Worm (Caenorhabditis elegans): ENCODE results near the gene slc-28.2.
A peak's percentile ranks its signal among the peaks of the same experiment; 100 is the strongest.

Gene slc-28.2

ce11 chrV:3428697-3429096 is 31.3 kb upstream of the slc-28.2 start, which contains the start of gene srab-20:
Gene srab-20, plus strand, starts transcription at chrV:3428997.
- TF ChIP-seq mxl-1 (tag; optimal IDR thresholded peaks at IDR 0.05) (no peak), madf-3 (GFP tag; IDR thresholded peaks at IDR 0.05) (no peak), hmg-1.2 (GFP tag; IDR thresholded peaks at IDR 0.05) (no peak), him-1 (tag; optimal IDR thresholded peaks at IDR 0.05) (no peak), B0336.3 (GFP tag; IDR thresholded peaks at IDR 0.05) (no peak), attf-3 (GFP tag; conservative IDR thresholded peaks at IDR 0.05) (no peak), F57A8.1 (GFP tag; optimal IDR thresholded peaks at IDR 0.05) (no peak), nhr-27 (tag; optimal IDR thresholded peaks at IDR 0.05) (no peak), rpc-1 (optimal IDR thresholded peaks at IDR 0.05) (no peak), rpc-1 (tag; optimal IDR thresholded peaks at IDR 0.05) (no peak), ztf-22 (GFP tag; optimal IDR thresholded peaks at IDR 0.05) (no peak), ztf-26 (tag; optimal IDR thresholded peaks at IDR 0.05) (no peak), K12H6.12 (tag; optimal IDR thresholded peaks at IDR 0.05) (no peak), F23B12.7 (tag; optimal IDR thresholded peaks at IDR 0.05; ENCODE audit: insufficient read depth) (no peak), Y95B8A.8 (GFP tag; IDR thresholded peaks at IDR 0.05) (no peak)

ce11 chrV:3431535-3431990 is 28.5 kb upstream of the slc-28.2 start, which contains the start of the genes T20D4.19 and srj-9:
Gene T20D4.19, minus strand, starts transcription at chrV:3431635.
Gene srj-9, plus strand, starts transcription at chrV:3431940.
- no peak for TF ChIP-seq T07F8.4 (tag; optimal IDR thresholded peaks at IDR 0.05)
- no peak for TF ChIP-seq snpc-4 (GFP tag; optimal IDR thresholded peaks at IDR 0.05)
- no peak for TF ChIP-seq snpc-4 (tag; optimal IDR thresholded peaks at IDR 0.05)
- TF ChIP-seq madf-3 (GFP tag; IDR thresholded peaks at IDR 0.05), result 0 out of 2 replicates have a peak, but pooled peaks have one; percentile 51
- no peak for TF ChIP-seq sdz-38 (tag; optimal IDR thresholded peaks at IDR 0.05)
- no peak for TF ChIP-seq hsf-1 (GFP tag; IDR thresholded peaks at IDR 0.05)
- no peak for TF ChIP-seq athp-1 (tag; optimal IDR thresholded peaks at IDR 0.05)
- TF ChIP-seq unc-62 (GFP tag; optimal IDR thresholded peaks at IDR 0.05), result no peak
- TF ChIP-seq egl-18 (GFP tag; IDR thresholded peaks at IDR 0.05), result no peak

- no peak for TF ChIP-seq madf-3 (GFP tag; IDR thresholded peaks at IDR 0.05)
- no peak for TF ChIP-seq unc-130 (GFP tag; optimal IDR thresholded peaks at IDR 0.05)
- TF ChIP-seq ceh-27 (GFP tag; optimal IDR thresholded peaks at IDR 0.05), result no peak
- TF ChIP-seq ztf-6 (GFP tag; IDR thresholded peaks at IDR 0.05), result no peak
- TF ChIP-seq madf-8 (GFP tag; conservative IDR thresholded peaks at IDR 0.05), result no peak
- TF ChIP-seq madf-6 (GFP tag; IDR thresholded peaks at IDR 0.05), result no peak
- no peak for TF ChIP-seq die-1 (tag; optimal IDR thresholded peaks at IDR 0.05)
- no peak for TF ChIP-seq xnd-1 (tag; optimal IDR thresholded peaks at IDR 0.05)
- TF ChIP-seq B0019.2 (GFP tag; conservative IDR thresholded peaks at IDR 0.05), result no peak
- TF ChIP-seq egrh-3 (GFP tag; IDR thresholded peaks at IDR 0.05), result no peak
- TF ChIP-seq mxl-1 (tag; optimal IDR thresholded peaks at IDR 0.05), result no peak
Observed at ce11 chrV:3442609-3443008, 17.4 kb upstream of the slc-28.2 start.

DNA sequence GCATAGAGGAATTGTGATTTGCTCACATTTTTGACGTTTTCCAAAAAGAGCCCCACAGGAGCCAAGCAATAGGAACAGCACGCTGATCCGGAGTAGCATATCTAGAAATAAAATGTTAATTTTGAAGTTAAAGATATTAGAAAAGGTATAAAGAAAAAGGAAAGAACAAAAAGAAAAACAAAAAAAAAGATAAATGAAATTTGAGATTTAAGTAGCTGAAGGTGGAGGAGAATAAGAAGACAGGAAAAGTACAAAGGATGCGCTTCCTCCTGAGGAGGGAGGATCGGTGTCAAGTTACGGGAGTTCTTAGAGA is 15.3 kb upstream of the slc-28.2 start, which contains the start of gene cfz-2:
Gene cfz-2 (minus strand): TSS at position 101 of the 313 bp plus-strand sequence.
- TF ChIP-seq Y53F4B.3 (GFP tag; IDR thresholded peaks at IDR 0.05) (no peak), hrde-1 (tag; optimal IDR thresholded peaks at IDR 0.05; ENCODE audit: borderline replicate concordance) (no peak), ztf-28 (GFP tag; IDR thresholded peaks at IDR 0.05) (no peak), snpc-4 (GFP tag; optimal IDR thresholded peaks at IDR 0.05) (no peak), snpc-4 (tag; optimal IDR thresholded peaks at IDR 0.05) (no peak), let-526 (GFP tag; IDR thresholded peaks at IDR 0.05) (no peak), zim-3 (tag; optimal IDR thresholded peaks at IDR 0.05) (no peak), D2030.7 (GFP tag; IDR thresholded peaks at IDR 0.05) (no peak), lsl-1 (GFP tag; optimal IDR thresholded peaks at IDR 0.05) (no peak), sptf-2 (GFP tag; optimal IDR thresholded peaks at IDR 0.05) (no peak), hmg-1.2 (GFP tag; IDR thresholded peaks at IDR 0.05) (no peak)

Data from whole organism, young adult.